Fruit fly (Drosophila melanogaster): ENCODE results near the gene CG31675.

CG31675 gene

DNA sequence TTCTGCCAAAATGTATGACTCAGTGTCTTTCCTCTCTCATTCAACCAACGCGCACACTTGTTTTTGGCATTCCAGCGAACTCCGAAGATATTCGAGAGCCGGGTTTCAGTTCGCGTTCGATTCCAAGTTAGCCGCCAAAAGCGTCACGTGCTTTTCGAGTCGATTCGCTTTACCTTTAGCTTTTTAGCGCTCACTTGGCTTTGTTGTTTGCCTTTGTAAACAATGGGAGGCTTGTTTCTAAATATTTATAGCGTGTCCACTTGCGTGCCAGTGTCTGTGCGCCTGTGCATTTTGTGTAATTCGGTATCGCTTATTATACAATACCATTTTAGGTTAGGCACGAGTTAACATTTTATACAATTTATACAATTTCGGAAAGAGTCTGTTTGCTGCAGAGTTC, 43.8 kb downstream of the CG31675 start:
- TF ChIP-seq Sin3A (optimal IDR thresholded peaks at IDR 0.05) (no peak), Myc (optimal IDR thresholded peaks at IDR 0.05) (no peak), psq (optimal IDR thresholded peaks at IDR 0.05) (no peak), insv (optimal IDR thresholded peaks at IDR 0.05) (no peak), h (optimal IDR thresholded peaks at IDR 0.05) (no peak), ttk (optimal IDR thresholded peaks at IDR 0.05) (no peak)

DNA sequence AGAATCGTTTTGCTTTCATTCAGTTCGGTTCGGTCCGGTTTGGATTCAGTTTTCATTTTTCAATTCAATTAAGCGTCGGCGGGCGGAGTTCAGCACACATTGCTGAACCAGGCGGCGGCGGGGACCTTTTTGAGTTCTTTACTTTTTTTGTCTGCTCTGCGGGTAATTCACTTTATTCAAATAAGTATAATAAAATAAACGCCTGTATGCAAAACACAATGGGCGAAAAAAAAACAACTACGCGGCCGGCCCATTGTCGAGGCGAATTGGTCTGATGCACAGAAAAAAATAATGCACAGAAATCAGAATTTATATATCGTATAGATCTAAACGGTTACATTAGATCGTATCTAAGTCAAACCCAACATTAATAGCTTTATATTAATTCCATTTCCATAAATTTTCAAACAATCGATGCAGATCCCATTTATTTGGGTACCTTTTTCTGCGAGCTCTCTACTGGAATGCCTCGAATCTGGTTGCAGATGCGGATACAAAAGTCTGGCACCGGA, 45.3 kb downstream of the CG31675 start:
- TF ChIP-seq Myc (optimal IDR thresholded peaks at IDR 0.05) (no peak), Sin3A (optimal IDR thresholded peaks at IDR 0.05) (no peak), h (optimal IDR thresholded peaks at IDR 0.05) (no peak), ttk (optimal IDR thresholded peaks at IDR 0.05) (no peak), insv (optimal IDR thresholded peaks at IDR 0.05) (no peak), psq (optimal IDR thresholded peaks at IDR 0.05) (no peak)

dm6 chr2L:20913528-20913927, 46.0 kb downstream of the CG31675 start:
- TF ChIP-seq h (optimal IDR thresholded peaks at IDR 0.05) (no peak), Myc (optimal IDR thresholded peaks at IDR 0.05) (no peak), Sin3A (optimal IDR thresholded peaks at IDR 0.05) (no peak), ttk (optimal IDR thresholded peaks at IDR 0.05) (no peak), insv (optimal IDR thresholded peaks at IDR 0.05) (no peak), psq (optimal IDR thresholded peaks at IDR 0.05) (no peak)

dm6 chr2L:20915224-20915623, 47.7 kb downstream of the CG31675 start:
- TF ChIP-seq Myc (optimal IDR thresholded peaks at IDR 0.05) (no peak), insv (optimal IDR thresholded peaks at IDR 0.05) (no peak), psq (optimal IDR thresholded peaks at IDR 0.05) (no peak), ttk (optimal IDR thresholded peaks at IDR 0.05) (no peak), Sin3A (optimal IDR thresholded peaks at IDR 0.05) (no peak)

- TF ChIP-seq Myc (optimal IDR thresholded peaks at IDR 0.05) = no peak
- TF ChIP-seq insv (optimal IDR thresholded peaks at IDR 0.05) = no peak
- no peak for TF ChIP-seq ttk (optimal IDR thresholded peaks at IDR 0.05)
- no peak for TF ChIP-seq h (optimal IDR thresholded peaks at IDR 0.05)
- no peak for TF ChIP-seq psq (optimal IDR thresholded peaks at IDR 0.05)
- no peak for TF ChIP-seq Sin3A (optimal IDR thresholded peaks at IDR 0.05)
These were observed 49.2 kb downstream of the CG31675 start for dm6 chr2L:20916672-20917209.

- TF ChIP-seq Myc (optimal IDR thresholded peaks at IDR 0.05) = no peak
- TF ChIP-seq ttk (optimal IDR thresholded peaks at IDR 0.05) = no peak
- no peak for TF ChIP-seq psq (optimal IDR thresholded peaks at IDR 0.05)
- no peak for TF ChIP-seq h (optimal IDR thresholded peaks at IDR 0.05)
- TF ChIP-seq Sin3A (optimal IDR thresholded peaks at IDR 0.05) = no peak
- TF ChIP-seq insv (optimal IDR thresholded peaks at IDR 0.05) = no peak
These were observed 49.9 kb downstream of the CG31675 start for dm6 chr2L:20917235-20918055.

dm6 chr2L:20918056-20918674, 50.6 kb downstream of the CG31675 start:
- TF ChIP-seq insv (optimal IDR thresholded peaks at IDR 0.05) (no peak), psq (optimal IDR thresholded peaks at IDR 0.05) (no peak), h (optimal IDR thresholded peaks at IDR 0.05) (no peak), ttk (optimal IDR thresholded peaks at IDR 0.05) (no peak), Myc (optimal IDR thresholded peaks at IDR 0.05) (no peak), Sin3A (optimal IDR thresholded peaks at IDR 0.05) (no peak)

- TF ChIP-seq Sin3A (optimal IDR thresholded peaks at IDR 0.05) (no peak), h (optimal IDR thresholded peaks at IDR 0.05) (no peak), psq (optimal IDR thresholded peaks at IDR 0.05) (no peak), Myc (optimal IDR thresholded peaks at IDR 0.05) (no peak), insv (optimal IDR thresholded peaks at IDR 0.05) (no peak), ttk (optimal IDR thresholded peaks at IDR 0.05) (no peak)
These were observed 51.2 kb downstream of the CG31675 start, which contains the start of the genes CG43739 and sky for dm6 chr2L:20918733-20919132. Gene CG43739 (minus strand): TSS chr2L:20918931. Gene sky (minus strand): TSS chr2L:20918931.

Data from Kc167 (cell line).